Fruit fly (Drosophila melanogaster): Measurements from ENCODE around the gene kto.

dm6 chr3L:19794203-19794802 lies 42.1 kb upstream of the kto start:
- peak; percentile 95 for TF ChIP-seq net (GFP tag; optimal IDR thresholded peaks at IDR 0.05)
- TF ChIP-seq OdsH (GFP tag; optimal IDR thresholded peaks at IDR 0.05): peak; percentile 89
- no peak for TF ChIP-seq fkh (GFP tag; optimal IDR thresholded peaks at IDR 0.05)
- peak; percentile 98 for TF ChIP-seq Eip78C (GFP tag)
- TF ChIP-seq CG6276 (GFP tag; optimal IDR thresholded peaks at IDR 0.05): peak; percentile 94
- peak; percentile 90 for TF ChIP-seq achi (GFP tag; optimal IDR thresholded peaks at IDR 0.05)
- TF ChIP-seq Gug (GFP tag; IDR thresholded peaks at IDR 0.05): peak; percentile 63
- peak; percentile 83 for TF ChIP-seq CG15336 (GFP tag; IDR thresholded peaks at IDR 0.05)
- peak; percentile 84 for TF ChIP-seq CG16779 (tag; optimal IDR thresholded peaks at IDR 0.05)

Measured in whole organism, prepupa.